Worm (Caenorhabditis elegans): ENCODE measurements around the gene mup-4.

The mup-4 gene

ce11 chrIII:7463438-7464008 lies 25.4 kb downstream of the mup-4 start, which contains the start of gene H14A12.3:
Gene H14A12.3, plus strand, starts transcription at chrIII:7463797.
- TF ChIP-seq fkh-10 (GFP tag; optimal IDR thresholded peaks at IDR 0.05) (no peak), lin-15B (tag; optimal IDR thresholded peaks at IDR 0.05) (peak; percentile 17), elt-3 (tag; optimal IDR thresholded peaks at IDR 0.05) (no peak), ceh-16 (tag; optimal IDR thresholded peaks at IDR 0.05) (no peak), mdl-1 (tag; optimal IDR thresholded peaks at IDR 0.05) (no peak), ceh-9 (tag; optimal IDR thresholded peaks at IDR 0.05) (no peak), nhr-28 (tag; optimal IDR thresholded peaks at IDR 0.05) (no peak), zag-1 (tag; optimal IDR thresholded peaks at IDR 0.05) (no peak), nfya-1 (tag; optimal IDR thresholded peaks at IDR 0.05; ENCODE audit: insufficient read depth) (peak; percentile 40), unc-62 (GFP tag; optimal IDR thresholded peaks at IDR 0.05) (no peak), ZK546.5 (tag; optimal IDR thresholded peaks at IDR 0.05) (no peak), egl-27 (tag; optimal IDR thresholded peaks at IDR 0.05) (no peak), nhr-77 (tag; optimal IDR thresholded peaks at IDR 0.05) (no peak), elt-2 (tag; optimal IDR thresholded peaks at IDR 0.05) (peak; percentile 12), nhr-23 (tag; optimal IDR thresholded peaks at IDR 0.05) (no peak), eor-1 (tag; optimal IDR thresholded peaks at IDR 0.05) (no peak), daf-12 (tag; optimal IDR thresholded peaks at IDR 0.05) (no peak), ama-1 (optimal IDR thresholded peaks at IDR 0.05) (peak; percentile 23), nhr-11 (tag; optimal IDR thresholded peaks at IDR 0.05) (no peak), hmg-11 (tag; optimal IDR thresholded peaks at IDR 0.05) (no peak), nhr-12 (tag; optimal IDR thresholded peaks at IDR 0.05) (no peak), jun-1 (tag; optimal IDR thresholded peaks at IDR 0.05) (no peak), skn-1 (tag; optimal IDR thresholded peaks at IDR 0.05) (no peak), nhr-67 (tag; optimal IDR thresholded peaks at IDR 0.05) (no peak), ceh-28 (tag; optimal IDR thresholded peaks at IDR 0.05) (no peak), egl-5 (tag; optimal IDR thresholded peaks at IDR 0.05) (no peak), pha-4 (tag; optimal IDR thresholded peaks at IDR 0.05) (peak; percentile 83), mml-1 (tag; optimal IDR thresholded peaks at IDR 0.05) (no peak)

- TF ChIP-seq lsy-12 (tag; optimal IDR thresholded peaks at IDR 0.05) (no peak), ceh-82 (tag; optimal IDR thresholded peaks at IDR 0.05) (no peak), aly-2 (tag; optimal IDR thresholded peaks at IDR 0.05) (no peak), nhr-77 (tag; optimal IDR thresholded peaks at IDR 0.05) (no peak), ztf-4 (tag; optimal IDR thresholded peaks at IDR 0.05) (no peak), tbx-2 (tag; optimal IDR thresholded peaks at IDR 0.05) (no peak), zag-1 (tag; optimal IDR thresholded peaks at IDR 0.05) (no peak), lin-39 (tag; optimal IDR thresholded peaks at IDR 0.05) (no peak), nhr-237 (tag; optimal IDR thresholded peaks at IDR 0.05) (no peak), ceh-16 (tag; optimal IDR thresholded peaks at IDR 0.05) (no peak), unc-62 (GFP tag; optimal IDR thresholded peaks at IDR 0.05) (no peak)
These were observed 26.6 kb downstream of the mup-4 start, which contains the start of gene fipr-20 for ce11 chrIII:7462295-7462694. Gene fipr-20, minus strand, starts transcription at chrIII:7462395.

DNA sequence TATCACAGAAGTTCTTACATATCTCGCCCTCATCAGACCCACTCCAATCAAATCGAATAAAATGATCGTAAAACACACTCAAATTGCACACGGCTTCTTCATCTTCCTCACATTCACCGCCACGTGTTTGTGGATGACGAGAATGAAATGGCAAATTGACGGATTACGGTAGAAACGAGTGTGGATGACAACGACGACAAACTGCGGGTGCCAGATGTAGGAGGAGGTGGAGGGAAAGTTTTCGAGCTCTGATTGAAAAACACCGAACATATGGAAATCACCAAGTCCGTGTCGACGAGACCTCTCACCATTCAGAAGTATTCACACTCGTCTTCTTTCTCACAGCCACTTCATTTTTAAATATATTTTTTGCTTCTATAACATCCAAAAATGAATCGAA lies 28.9 kb downstream of the mup-4 start, which contains the start of gene mls-1:
Gene mls-1 (plus strand): TSS at position 324 of the 400 bp plus-strand sequence.
- TF ChIP-seq ztf-4 (tag; optimal IDR thresholded peaks at IDR 0.05) = no peak
- no peak for TF ChIP-seq ceh-9 (tag; optimal IDR thresholded peaks at IDR 0.05)
- no peak for TF ChIP-seq lin-39 (tag; optimal IDR thresholded peaks at IDR 0.05)
- TF ChIP-seq lsy-12 (tag; optimal IDR thresholded peaks at IDR 0.05) = no peak
- TF ChIP-seq ama-1 (optimal IDR thresholded peaks at IDR 0.05) = no peak
- TF ChIP-seq nhr-237 (tag; optimal IDR thresholded peaks at IDR 0.05) = no peak
- no peak for TF ChIP-seq nhr-23 (tag; optimal IDR thresholded peaks at IDR 0.05)
- TF ChIP-seq elt-2 (tag; optimal IDR thresholded peaks at IDR 0.05) = no peak
- no peak for TF ChIP-seq hmg-11 (tag; optimal IDR thresholded peaks at IDR 0.05)
- TF ChIP-seq skn-1 (tag; optimal IDR thresholded peaks at IDR 0.05) = no peak
- TF ChIP-seq nhr-12 (tag; optimal IDR thresholded peaks at IDR 0.05) = no peak
- no peak for TF ChIP-seq unc-62 (GFP tag; optimal IDR thresholded peaks at IDR 0.05)
- no peak for TF ChIP-seq ztf-11 (tag; optimal IDR thresholded peaks at IDR 0.05)
- TF ChIP-seq ZK546.5 (tag; optimal IDR thresholded peaks at IDR 0.05) = no peak
- TF ChIP-seq nhr-77 (tag; optimal IDR thresholded peaks at IDR 0.05) = no peak
- no peak for TF ChIP-seq fkh-2 (tag; optimal IDR thresholded peaks at IDR 0.05)
- TF ChIP-seq zag-1 (tag; optimal IDR thresholded peaks at IDR 0.05) = no peak
- TF ChIP-seq eor-1 (tag; optimal IDR thresholded peaks at IDR 0.05) = no peak
- TF ChIP-seq elt-1 (tag; optimal IDR thresholded peaks at IDR 0.05) = no peak
- no peak for TF ChIP-seq pqm-1 (tag; optimal IDR thresholded peaks at IDR 0.05)
